Worm (Caenorhabditis elegans) whole organism, midembryonic: ENCODE results near the gene F35A5.8.

ENCODE experiments used
- flt-1 ChIP-seq: fragments of 200-800 bp; sonication (Bioruptor generic); IDR thresholded peaks from 2 replicates; pipeline ENCODE4 v1.3.6; 2022; ENCODE audit warnings: missing genetic modification characterization, missing compliant biosample characterization
- ztf-23 ChIP-seq: fragments of 200-800 bp; sonication (Bioruptor generic); IDR thresholded peaks from 2 replicates; pipeline ENCODE4 v1.3.6; 2022; ENCODE audit warnings: missing genetic modification reagents, missing genetic modification characterization, missing compliant biosample characterization

DNA sequence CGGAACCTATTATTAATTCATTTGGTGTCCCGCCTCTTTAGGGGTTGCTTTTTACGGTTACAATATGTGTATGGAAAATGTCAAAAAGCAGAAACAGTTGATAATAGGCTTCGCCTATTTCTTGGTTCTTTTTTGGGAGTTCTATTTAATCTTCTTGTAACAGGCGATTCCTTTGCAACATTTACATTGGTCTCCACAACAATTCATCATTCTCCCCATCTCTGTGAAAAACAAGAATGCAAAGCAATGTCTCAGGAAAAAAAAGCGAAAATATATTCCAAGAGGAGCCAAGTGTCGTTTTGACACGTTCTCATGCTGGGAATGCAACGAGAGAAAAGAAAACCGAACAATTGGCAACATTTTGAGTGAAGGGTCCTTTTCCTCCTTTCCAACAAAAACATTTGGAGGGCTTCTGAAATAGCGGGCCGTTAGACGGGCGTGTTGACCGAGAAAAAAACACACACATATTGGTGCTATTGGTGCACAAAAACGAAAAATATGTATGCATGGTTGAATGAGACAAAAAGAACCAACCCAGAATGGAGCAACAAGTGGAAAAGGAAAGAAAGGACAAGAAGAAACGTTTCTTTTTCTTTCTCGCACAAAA is 25.4 kb upstream of the F35A5.8 start:
- no peak for TF ChIP-seq flt-1 (GFP tag; lab: Robert Waterston, UW)
- no peak for TF ChIP-seq ztf-23 (GFP tag; lab: Robert Waterston, UW)
